Worm (Caenorhabditis elegans) whole organism, mixed stage, embryonic: Measurements from ENCODE around the gene C29H12.6.

Experiments
- M03D4.4 ChIP-seq: sonication (generic microtip); optimal IDR thresholded peaks from 2 replicates; lab custom pipeline; 2017; ENCODE audit warnings: mild to moderate bottlenecking, missing genetic modification characterization, missing compliant biosample characterization
- bed-3 ChIP-seq: fragments of 200-800 bp; sonication (Bioruptor generic); optimal IDR thresholded peaks from 3 replicates; lab custom pipeline; 2018; ENCODE audit warnings: mild to moderate bottlenecking, missing genetic modification characterization, moderate library complexity, missing compliant biosample characterization
- ceh-39 ChIP-seq: fragments of 150-350 bp; optimal IDR thresholded peaks from 2 replicates; lab custom pipeline; 2014; ENCODE audit warnings: missing biosample characterization, missing genetic modification characterization
- ceh-43 ChIP-seq: fragments of 200-800 bp; sonication (Bioruptor generic); optimal IDR thresholded peaks from 2 replicates; lab custom pipeline; 2018; ENCODE audit warnings: mild to moderate bottlenecking, missing genetic modification characterization, moderate library complexity, missing compliant biosample characterization
- ceh-83 ChIP-seq: fragments of 200-800 bp; sonication (Bioruptor generic); optimal IDR thresholded peaks from 2 replicates; lab custom pipeline; 2018; ENCODE audit warnings: mild to moderate bottlenecking, missing genetic modification characterization, missing compliant biosample characterization
- ces-1 ChIP-seq: fragments of 150-350 bp; optimal IDR thresholded peaks from 2 replicates; lab custom pipeline; 2014; ENCODE audit warnings: missing biosample characterization, missing genetic modification reagents, missing genetic modification characterization
- cnd-1 ChIP-seq: fragments of 200-800 bp; sonication (Bioruptor generic); optimal IDR thresholded peaks from 2 replicates; lab custom pipeline; 2018; ENCODE audit warnings: mild to moderate bottlenecking, missing genetic modification characterization, missing compliant biosample characterization
- drap-1 ChIP-seq: fragments of 200-800 bp; sonication (Bioruptor generic); optimal IDR thresholded peaks from 3 replicates; lab custom pipeline; 2018; ENCODE audit warnings: mild to moderate bottlenecking, missing genetic modification characterization, missing compliant biosample characterization
- elt-1 ChIP-seq: sonication (generic microtip); optimal IDR thresholded peaks from 2 replicates; lab custom pipeline; 2017; ENCODE audit warnings: missing genetic modification characterization, mild to moderate bottlenecking, missing compliant biosample characterization, antibody characterized with exemption, moderate library complexity, borderline replicate concordance; ENCODE audit not compliant: insufficient read depth
- flh-1 ChIP-seq: fragments of 200-800 bp; sonication (Bioruptor generic); optimal IDR thresholded peaks from 2 replicates; lab custom pipeline; 2018; ENCODE audit warnings: mild to moderate bottlenecking, missing genetic modification characterization, moderate library complexity, missing compliant biosample characterization
- ham-2 ChIP-seq: fragments of 200-800 bp; sonication (Bioruptor generic); optimal IDR thresholded peaks from 2 replicates; lab custom pipeline; 2018; ENCODE audit warnings: mild to moderate bottlenecking, missing genetic modification characterization, missing compliant biosample characterization
- hlh-1 ChIP-seq: fragments of 150-350 bp; optimal IDR thresholded peaks from 2 replicates; lab custom pipeline; 2014; ENCODE audit warnings: missing biosample characterization, missing genetic modification reagents, missing genetic modification characterization
- lin-32 ChIP-seq: fragments of 200-800 bp; sonication (Bioruptor generic); optimal IDR thresholded peaks from 2 replicates; lab custom pipeline; 2018; ENCODE audit warnings: mild to moderate bottlenecking, missing genetic modification characterization, missing compliant biosample characterization
- lsy-2 ChIP-seq: fragments of 150-350 bp; optimal IDR thresholded peaks from 2 replicates; lab custom pipeline; 2014; ENCODE audit warnings: missing biosample characterization, missing genetic modification characterization
- mab-5 ChIP-seq: fragments of 150-350 bp; optimal IDR thresholded peaks from 2 replicates; lab custom pipeline; 2014; ENCODE audit warnings: missing biosample characterization, missing genetic modification characterization
- mep-1 ChIP-seq: fragments of 150-350 bp; optimal IDR thresholded peaks from 2 replicates; lab custom pipeline; 2017; ENCODE audit warnings: missing biosample characterization, missing genetic modification reagents, missing genetic modification characterization, inconsistent platforms
- nhr-12 ChIP-seq: fragments of 150-350 bp; optimal IDR thresholded peaks from 2 replicates; lab custom pipeline; 2014; ENCODE audit warnings: missing biosample characterization, missing genetic modification characterization
- nhr-2 ChIP-seq: fragments of 150-350 bp; optimal IDR thresholded peaks from 2 replicates; lab custom pipeline; 2014; ENCODE audit warnings: missing biosample characterization, missing genetic modification characterization
- nhr-237 ChIP-seq: fragments of 150-350 bp; optimal IDR thresholded peaks from 2 replicates; lab custom pipeline; 2014; ENCODE audit warnings: missing biosample characterization, missing genetic modification characterization
- nhr-76 ChIP-seq: sonication (generic microtip); optimal IDR thresholded peaks from 2 replicates; lab custom pipeline; 2017; ENCODE audit warnings: missing biosample characterization, missing genetic modification characterization
- pha-4 ChIP-seq: fragments of 150-350 bp; optimal IDR thresholded peaks from 2 replicates; lab custom pipeline; 2018; ENCODE audit warnings: missing biosample characterization, missing genetic modification reagents, missing genetic modification characterization
- sem-2 ChIP-seq: fragments of 200-800 bp; sonication (Bioruptor generic); optimal IDR thresholded peaks from 2 replicates; lab custom pipeline; 2018; ENCODE audit warnings: mild to moderate bottlenecking, missing genetic modification characterization, missing compliant biosample characterization
- snpc-4 ChIP-seq: fragments of 150-350 bp; optimal IDR thresholded peaks from 2 replicates; lab custom pipeline; 2014; ENCODE audit warnings: missing biosample characterization, missing genetic modification characterization
- sptf-1 ChIP-seq: sonication (generic microtip); optimal IDR thresholded peaks from 2 replicates; lab custom pipeline; 2017; ENCODE audit warnings: mild to moderate bottlenecking, missing genetic modification characterization, moderate library complexity, missing compliant biosample characterization
- tbx-8 ChIP-seq: fragments of 200-800 bp; sonication (Bioruptor generic); optimal IDR thresholded peaks from 2 replicates; lab custom pipeline; 2018; ENCODE audit warnings: mild to moderate bottlenecking, missing genetic modification characterization, moderate library complexity, missing compliant biosample characterization
- unc-120 ChIP-seq: sonication (generic microtip); optimal IDR thresholded peaks from 2 replicates; lab custom pipeline; 2017; ENCODE audit warnings: missing genetic modification characterization, missing compliant biosample characterization; ENCODE audit not compliant: poor library complexity, severe bottlenecking
- unc-39 ChIP-seq: fragments of 150-350 bp; optimal IDR thresholded peaks from 2 replicates; lab custom pipeline; 2014; ENCODE audit warnings: missing biosample characterization, missing genetic modification characterization
- unc-62 ChIP-seq: fragments of 150-350 bp; optimal IDR thresholded peaks from 2 replicates; lab custom pipeline; 2014; ENCODE audit warnings: missing biosample characterization, missing genetic modification reagents, missing genetic modification characterization
- zip-8 ChIP-seq: fragments of 150-350 bp; optimal IDR thresholded peaks from 2 replicates; lab custom pipeline; 2014; ENCODE audit warnings: missing biosample characterization, missing genetic modification characterization
- ztf-11 ChIP-seq: fragments of 150-350 bp; optimal IDR thresholded peaks from 2 replicates; lab custom pipeline; 2014; ENCODE audit warnings: missing biosample characterization, missing genetic modification characterization

C29H12.6 gene

ce11 chrII:6142539-6142938 lies 24.5 kb upstream of the C29H12.6 start:
- no peak for TF ChIP-seq sem-2 (GFP tag; lab: Kevin White, UChicago)
- TF ChIP-seq ces-1 = peak; percentile 52

ce11 chrII:6139484-6139883 lies 21.4 kb upstream of the C29H12.6 start:
- TF ChIP-seq ceh-43 (GFP tag; lab: Kevin White, UChicago) = no peak
- TF ChIP-seq nhr-237 (tag; lab: Kevin White, UChicago) = no peak
- TF ChIP-seq ces-1 = peak; percentile 69
- TF ChIP-seq ztf-11 (tag; lab: Kevin White, UChicago) = no peak

ce11 chrII:6138138-6138537 lies 20.1 kb upstream of the C29H12.6 start:
- TF ChIP-seq ces-1 = peak; percentile 46
- TF ChIP-seq lsy-2 (tag; lab: Kevin White, UChicago) = no peak
- no peak for TF ChIP-seq zip-8 (tag; lab: Kevin White, UChicago)
- no peak for TF ChIP-seq elt-1 (tag; lab: Kevin White, UChicago)

- TF ChIP-seq sptf-1 = no peak
- no peak for TF ChIP-seq flh-1 (GFP tag; lab: Kevin White, UChicago)
- TF ChIP-seq cnd-1 = no peak
- TF ChIP-seq nhr-12 (tag; lab: Kevin White, UChicago) = no peak
- TF ChIP-seq hlh-1 (tag; lab: Kevin White, UChicago) = peak; percentile 89
- no peak for TF ChIP-seq lsy-2 (tag; lab: Kevin White, UChicago)
- peak; percentile 40 for TF ChIP-seq unc-120
- TF ChIP-seq drap-1 = no peak
- TF ChIP-seq ces-1 = no peak
- TF ChIP-seq M03D4.4 (tag; lab: Kevin White, UChicago) = no peak
- TF ChIP-seq nhr-2 (tag; lab: Kevin White, UChicago) = no peak
- TF ChIP-seq elt-1 (tag; lab: Kevin White, UChicago) = no peak
- no peak for TF ChIP-seq tbx-8
- no peak for TF ChIP-seq ceh-39
- TF ChIP-seq bed-3 (GFP tag; lab: Kevin White, UChicago) = no peak
- no peak for TF ChIP-seq nhr-76 (tag; lab: Kevin White, UChicago)
- TF ChIP-seq ztf-11 (tag; lab: Kevin White, UChicago) = no peak
- peak; percentile 78 for TF ChIP-seq unc-62
Measured at ce11 chrII:6136712-6137111, 18.6 kb upstream of the C29H12.6 start.

- no peak for TF ChIP-seq M03D4.4 (tag; lab: Kevin White, UChicago)
- TF ChIP-seq, all 35 proteins: peak for 0
Measured at ce11 chrII:6135530-6135929, 17.5 kb upstream of the C29H12.6 start.

- TF ChIP-seq ceh-39 (no peak), lin-32 (GFP tag; lab: Kevin White, UChicago) (no peak), M03D4.4 (tag; lab: Kevin White, UChicago) (no peak), mep-1 (tag; lab: Kevin White, UChicago) (no peak), bed-3 (GFP tag; lab: Kevin White, UChicago) (no peak), ceh-43 (GFP tag; lab: Kevin White, UChicago) (no peak), flh-1 (GFP tag; lab: Kevin White, UChicago) (no peak), ztf-11 (tag; lab: Kevin White, UChicago) (no peak), pha-4 (tag; lab: Kevin White, UChicago) (no peak), ham-2 (GFP tag; lab: Kevin White, UChicago) (no peak), nhr-76 (tag; lab: Kevin White, UChicago) (no peak)
Measured at ce11 chrII:6132595-6132994, 14.5 kb upstream of the C29H12.6 start, which contains the start of gene abts-3. Gene abts-3 (plus strand): TSS chrII:6132895.

- TF ChIP-seq ceh-83 (GFP tag; lab: Kevin White, UChicago) (no peak), unc-120 (no peak), zip-8 (tag; lab: Kevin White, UChicago) (no peak), pha-4 (tag; lab: Kevin White, UChicago) (no peak), ces-1 (no peak), mep-1 (tag; lab: Kevin White, UChicago) (no peak), ceh-39 (no peak), ceh-43 (GFP tag; lab: Kevin White, UChicago) (no peak), lin-32 (GFP tag; lab: Kevin White, UChicago) (no peak), tbx-8 (no peak), nhr-2 (tag; lab: Kevin White, UChicago) (no peak), unc-39 (tag; lab: Kevin White, UChicago) (no peak), mab-5 (no peak), cnd-1 (no peak), lsy-2 (tag; lab: Kevin White, UChicago) (no peak), flh-1 (GFP tag; lab: Kevin White, UChicago) (no peak), snpc-4 (no peak), ham-2 (GFP tag; lab: Kevin White, UChicago) (no peak), sptf-1 (no peak)
Measured at ce11 chrII:6125259-6125658, 7.2 kb upstream of the C29H12.6 start, which contains the start of gene rars-2. Gene rars-2 (plus strand): TSS chrII:6125559.
